Fruit fly (Drosophila melanogaster) whole organism, embryonic: Measurements from ENCODE around the gene Rpp14a.

ENCODE experiments used
- ATbp ChIP-seq: fragments of 200-800 bp; sonication (Bioruptor generic); optimal IDR thresholded peaks from 2 replicates; lab custom pipeline; 2017; ENCODE audit warnings: missing biosample characterization, mild to moderate bottlenecking, missing genetic modification characterization, missing genetic modification reagents
- Asciz ChIP-seq: fragments of 200-800 bp; sonication (Bioruptor generic); optimal IDR thresholded peaks from 2 replicates; lab custom pipeline; 2017; ENCODE audit warnings: missing biosample characterization, mild to moderate bottlenecking, missing genetic modification characterization, missing genetic modification reagents
- Awh ChIP-seq: fragments of 200-800 bp; sonication (Bioruptor generic); IDR thresholded peaks from 2 replicates; pipeline ENCODE4, ENCODE4 v1.3.6; 2022; ENCODE audit warnings: missing biosample characterization, missing genetic modification characterization
- B-H2 ChIP-seq: fragments of 200-800 bp; sonication (Bioruptor generic); optimal IDR thresholded peaks from 2 replicates; lab custom pipeline; 2018; ENCODE audit warnings: missing biosample characterization, mild to moderate bottlenecking, missing genetic modification characterization
- Bgb ChIP-seq: fragments of 200-800 bp; sonication (Bioruptor generic); IDR thresholded peaks from 2 replicates; pipeline ENCODE4 v1.3.6; 2022; ENCODE audit warnings: missing biosample characterization, missing genetic modification characterization; ENCODE audit not compliant: partially characterized antibody
- CG11695 ChIP-seq: fragments of 200-800 bp; sonication (Bioruptor generic); IDR thresholded peaks from 3 replicates; pipeline ENCODE4 v1.3.6; 2022; ENCODE audit warnings: missing biosample characterization, missing genetic modification characterization
- CG11696 ChIP-seq: fragments of 200-800 bp; sonication (Bioruptor generic); IDR thresholded peaks from 2 replicates; pipeline ENCODE4 v1.3.6; 2022; ENCODE audit warnings: missing biosample characterization, missing genetic modification characterization
- CG12769 ChIP-seq: fragments of 200-800 bp; sonication (Bioruptor generic); optimal IDR thresholded peaks from 2 replicates; lab custom pipeline; 2019; ENCODE audit warnings: missing biosample characterization, mild to moderate bottlenecking, missing genetic modification characterization, moderate library complexity
- CG13624 ChIP-seq: fragments of 200-800 bp; sonication (Bioruptor generic); optimal IDR thresholded peaks from 2 replicates; lab custom pipeline; 2016; ENCODE audit warnings: missing biosample characterization, missing genetic modification characterization
- CG14014 ChIP-seq: fragments of 200-800 bp; sonication (Bioruptor generic); IDR thresholded peaks from 2 replicates; pipeline ENCODE4 v1.3.6; 2022; ENCODE audit warnings: missing biosample characterization, missing genetic modification characterization
- CG14965 ChIP-seq: fragments of 200-800 bp; sonication (Bioruptor generic); optimal IDR thresholded peaks from 2 replicates; lab custom pipeline; 2016; ENCODE audit warnings: missing biosample characterization, missing genetic modification characterization, borderline replicate concordance
- CG1603 ChIP-seq: fragments of 200-800 bp; sonication (Bioruptor generic); optimal IDR thresholded peaks from 2 replicates; lab custom pipeline; 2019; ENCODE audit warnings: missing biosample characterization, mild to moderate bottlenecking, missing genetic modification characterization, moderate library complexity
- CG16813 ChIP-seq: fragments of 200-800 bp; sonication (Bioruptor generic); IDR thresholded peaks from 3 replicates; pipeline ENCODE4 v1.3.6; 2022; ENCODE audit warnings: missing biosample characterization, missing genetic modification characterization; ENCODE audit not compliant: partially characterized antibody
- CG17186 ChIP-seq: fragments of 200-800 bp; sonication (Bioruptor generic); optimal IDR thresholded peaks from 3 replicates; lab custom pipeline; 2017; ENCODE audit warnings: missing biosample characterization, missing genetic modification reagents, missing genetic modification characterization
- CG18011 ChIP-seq: fragments of 200-800 bp; sonication (Bioruptor generic); optimal IDR thresholded peaks from 2 replicates; lab custom pipeline; 2017; ENCODE audit warnings: missing biosample characterization, missing genetic modification characterization, mild to moderate bottlenecking, moderate library complexity, missing genotype
- CG2712 ChIP-seq: fragments of 200-800 bp; optimal IDR thresholded peaks from 3 replicates; lab custom pipeline; 2019; ENCODE audit warnings: missing biosample characterization, mild to moderate bottlenecking, missing genetic modification characterization, moderate library complexity
- CG31441 ChIP-seq: fragments of 200-800 bp; sonication (Bioruptor generic); IDR thresholded peaks from 2 replicates; pipeline ENCODE4 v1.3.6; 2022; ENCODE audit warnings: missing biosample characterization, missing genetic modification characterization
- CG34224 ChIP-seq: fragments of 200-800 bp; sonication (Bioruptor generic); IDR thresholded peaks from 3 replicates; pipeline ENCODE4 v1.3.6; 2022; ENCODE audit warnings: missing biosample characterization, missing genetic modification characterization; ENCODE audit not compliant: partially characterized antibody
- CG34422 ChIP-seq: fragments of 200-800 bp; sonication (Bioruptor generic); IDR thresholded peaks from 3 replicates; pipeline ENCODE4 v1.3.6; 2022; ENCODE audit warnings: missing biosample characterization, missing genetic modification characterization
- CG6254 ChIP-seq: fragments of 200-800 bp; sonication (Bioruptor generic); optimal IDR thresholded peaks from 3 replicates; lab custom pipeline; 2017; ENCODE audit warnings: mild to moderate bottlenecking, missing biosample characterization, missing genetic modification reagents, missing genetic modification characterization
- CG6683 ChIP-seq: fragments of 200-800 bp; sonication (Bioruptor generic); optimal IDR thresholded peaks from 2 replicates; lab custom pipeline; 2017; ENCODE audit warnings: missing biosample characterization, mild to moderate bottlenecking, missing genetic modification characterization, missing genetic modification reagents
- CG6813 ChIP-seq: fragments of 200-800 bp; sonication (Bioruptor generic); optimal IDR thresholded peaks from 2 replicates; lab custom pipeline; 2017; ENCODE audit warnings: missing biosample characterization, missing genetic modification characterization, mild to moderate bottlenecking, moderate library complexity, missing genetic modification reagents
- Doc3 ChIP-seq: fragments of 200-800 bp; sonication (Bioruptor generic); IDR thresholded peaks from 3 replicates; pipeline ENCODE4 v1.3.6; 2022; ENCODE audit warnings: missing biosample characterization, missing genetic modification characterization; ENCODE audit not compliant: partially characterized antibody
- Dp ChIP-seq: fragments of 200-800 bp; sonication (Bioruptor generic); optimal IDR thresholded peaks from 2 replicates; lab custom pipeline; 2018; ENCODE audit warnings: missing biosample characterization, mild to moderate bottlenecking, missing genetic modification characterization, moderate library complexity
- Dref ChIP-seq: fragments of 200-800 bp; sonication (Bioruptor generic); IDR thresholded peaks from 2 replicates; pipeline ENCODE4 v1.3.6; 2022; ENCODE audit warnings: missing biosample characterization, missing genetic modification characterization
- HLH3B ChIP-seq: fragments of 200-800 bp; sonication (Bioruptor generic); IDR thresholded peaks from 2 replicates; pipeline ENCODE4 v1.3.6; 2022; ENCODE audit warnings: missing biosample characterization, missing genetic modification characterization
- Hand ChIP-seq: fragments of 200-800 bp; sonication (Bioruptor generic); optimal IDR thresholded peaks from 2 replicates; lab custom pipeline; 2017; ENCODE audit warnings: mild to moderate bottlenecking, missing biosample characterization, missing genetic modification reagents, missing genetic modification characterization
- Hsf ChIP-seq: fragments of 200-800 bp; sonication (Bioruptor generic); optimal IDR thresholded peaks from 3 replicates; lab custom pipeline; 2016; ENCODE audit warnings: missing biosample characterization, missing genetic modification characterization
- Nf-YB ChIP-seq: fragments of 200-800 bp; sonication (Bioruptor generic); optimal IDR thresholded peaks from 3 replicates; lab custom pipeline; 2019; ENCODE audit warnings: missing biosample characterization, mild to moderate bottlenecking, missing genetic modification characterization, moderate library complexity
- Rx ChIP-seq: fragments of 200-800 bp; sonication (Bioruptor generic); IDR thresholded peaks from 2 replicates; pipeline ENCODE4 v1.3.6; 2022; ENCODE audit warnings: missing biosample characterization, missing genetic modification characterization
- Spps ChIP-seq: fragments of 200-800 bp; sonication (Bioruptor generic); optimal IDR thresholded peaks from 2 replicates; lab custom pipeline; 2018; ENCODE audit warnings: missing biosample characterization, mild to moderate bottlenecking, missing genetic modification characterization
- abd-A ChIP-seq: fragments of 200-800 bp; sonication (Bioruptor generic); optimal IDR thresholded peaks from 3 replicates; lab custom pipeline; 2019; ENCODE audit warnings: missing biosample characterization, mild to moderate bottlenecking, missing genetic modification characterization, moderate library complexity
- ac ChIP-seq: fragments of 200-800 bp; sonication (Bioruptor generic); optimal IDR thresholded peaks from 3 replicates; lab custom pipeline; 2017; ENCODE audit warnings: missing biosample characterization, mild to moderate bottlenecking, missing genetic modification characterization
- ato ChIP-seq: fragments of 200-800 bp; sonication (Bioruptor generic); IDR thresholded peaks from 2 replicates; pipeline ENCODE4 v1.3.6; 2022; ENCODE audit warnings: missing biosample characterization, missing genetic modification characterization; ENCODE audit not compliant: partially characterized antibody
- ewg ChIP-seq: fragments of 200-800 bp; sonication (Bioruptor generic); optimal IDR thresholded peaks from 3 replicates; lab custom pipeline; 2017; ENCODE audit warnings: mild to moderate bottlenecking, missing biosample characterization, missing genetic modification reagents, missing genetic modification characterization
- ftz-f1 ChIP-seq: fragments of 200-800 bp; sonication (Bioruptor generic); optimal IDR thresholded peaks from 2 replicates; lab custom pipeline; 2016; ENCODE audit warnings: missing biosample characterization, missing genetic modification characterization
- gcm ChIP-seq: fragments of 200-800 bp; sonication (Bioruptor generic); optimal IDR thresholded peaks from 2 replicates; lab custom pipeline; 2019; ENCODE audit warnings: missing biosample characterization, mild to moderate bottlenecking, missing genetic modification characterization, moderate library complexity
- gt ChIP-seq: fragments of 200-800 bp; sonication (Bioruptor generic); IDR thresholded peaks from 2 replicates; pipeline ENCODE4 v1.3.6; 2022; ENCODE audit warnings: missing biosample characterization, missing genetic modification characterization
- her ChIP-seq: fragments of 200-800 bp; sonication (Bioruptor generic); optimal IDR thresholded peaks from 2 replicates; lab custom pipeline; 2016; ENCODE audit warnings: missing biosample characterization, missing genetic modification characterization
- hkb ChIP-seq, 2 experiments: fragments of 200-800 bp in 1 of 2; fragments of >200 bp in 1 of 2; sonication (Bioruptor generic) in 1 of 2; IDR thresholded peaks in 1 of 2; optimal IDR thresholded peaks in 1 of 2; 2 replicates each; pipeline versions ENCODE4 v1.3.6 to Lab custom; 2017 to 2022; ENCODE audit warnings: missing biosample characterization in 1 of 2, missing genetic modification characterization in 1 of 2
- jumu ChIP-seq: fragments of 200-800 bp; sonication (Bioruptor generic); optimal IDR thresholded peaks from 3 replicates; lab custom pipeline; 2016; ENCODE audit warnings: missing biosample characterization, missing genetic modification characterization
- nom ChIP-seq: fragments of 200-800 bp; sonication (Bioruptor generic); optimal IDR thresholded peaks from 2 replicates; lab custom pipeline; 2017; ENCODE audit warnings: missing biosample characterization, missing genetic modification characterization, mild to moderate bottlenecking, moderate library complexity, missing genetic modification reagents
- odd ChIP-seq: fragments of 200-800 bp; sonication (Bioruptor generic); optimal IDR thresholded peaks from 2 replicates; lab custom pipeline; 2017; ENCODE audit warnings: missing biosample characterization, mild to moderate bottlenecking, missing genetic modification characterization
- pnt ChIP-seq: fragments of 200-800 bp; sonication (Bioruptor generic); optimal IDR thresholded peaks from 3 replicates; lab custom pipeline; 2016; ENCODE audit warnings: missing biosample characterization, missing genetic modification characterization
- so ChIP-seq: fragments of 200-800 bp; sonication (Bioruptor generic); IDR thresholded peaks from 3 replicates; pipeline ENCODE4 v1.3.6; 2022; ENCODE audit warnings: missing biosample characterization, missing genetic modification characterization
- ssp ChIP-seq: fragments of 200-800 bp; sonication (Bioruptor generic); IDR thresholded peaks from 2 replicates; pipeline ENCODE4 v1.3.6; 2022; ENCODE audit warnings: missing biosample characterization, missing genetic modification characterization

Gene Rpp14a

DNA sequence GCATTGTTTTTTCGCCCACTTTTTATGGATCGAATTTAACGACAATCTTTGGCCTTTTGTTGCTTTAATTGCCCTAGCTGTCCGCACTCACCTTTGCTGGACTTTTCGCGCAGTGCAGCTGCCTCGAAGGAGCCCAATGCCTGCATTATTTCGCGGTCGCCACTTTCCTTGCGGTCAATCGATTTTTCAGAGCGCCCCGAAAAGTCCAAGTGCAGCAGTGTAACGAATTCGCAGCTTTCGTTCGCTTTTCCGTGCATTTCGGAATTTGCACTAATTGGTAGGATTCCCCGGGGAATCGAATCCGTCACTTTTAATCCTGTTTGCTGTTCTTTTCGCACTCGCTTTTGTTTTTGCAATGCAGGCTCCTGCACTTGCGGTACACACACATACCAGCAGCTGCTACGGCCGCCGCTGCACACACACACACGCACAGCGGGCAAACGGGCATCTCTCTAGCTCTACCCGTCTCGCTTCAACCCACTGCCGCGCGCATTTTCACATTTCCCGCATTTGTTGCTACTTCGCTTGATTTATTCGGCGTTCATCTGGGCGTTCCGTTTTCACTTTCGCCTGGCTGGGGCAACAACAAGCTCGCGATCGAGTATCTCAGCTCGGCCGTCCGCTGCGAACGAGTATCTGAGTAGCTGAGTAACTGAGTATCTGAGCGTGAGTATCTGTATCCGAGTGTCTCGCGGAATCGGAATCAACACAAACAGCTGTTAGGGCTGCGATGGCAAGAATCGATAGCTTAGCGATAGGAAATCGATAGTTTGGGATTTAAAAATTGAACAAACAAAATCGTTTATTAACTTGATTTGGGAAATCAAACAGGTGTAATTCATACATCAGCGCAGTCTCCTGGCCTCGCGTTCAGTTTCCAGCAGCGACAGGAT is 34.9 kb upstream of the Rpp14a start, which contains the start of gene Mgat2 (continued):
- no peak for TF ChIP-seq ftz-f1 (GFP tag; lab: Kevin White, UChicago)
- TF ChIP-seq Spps (tag; lab: Kevin White, UChicago), result peak; percentile 63
- peak; percentile 65 for TF ChIP-seq nom (GFP tag; lab: Kevin White, UChicago)
- TF ChIP-seq CG12769 (tag; lab: Kevin White, UChicago), result peak; percentile 95
- peak; percentile 51 for TF ChIP-seq ac
- peak; percentile 79 for TF ChIP-seq CG16813 (GFP tag; lab: Robert Waterston, UW)
- TF ChIP-seq B-H2 (GFP tag; lab: Kevin White, UChicago), result peak; percentile 41
- peak; percentile 34; the same call in 2 of the 3 replicates for TF ChIP-seq so (GFP tag; lab: Robert Waterston, UW)
- no peak for TF ChIP-seq hkb (optimal IDR thresholded peaks at IDR 0.05; lab: Kevin White, UChicago)
- peak; percentile 60; the same call in 1 of the 2 replicates for TF ChIP-seq hkb (GFP tag; IDR thresholded peaks at IDR 0.05; lab: Robert Waterston, UW)
- no peak for TF ChIP-seq HLH3B
- TF ChIP-seq Hand (GFP tag; lab: Kevin White, UChicago), result peak; percentile 31
- peak; percentile 77 for TF ChIP-seq Dref (GFP tag; lab: Robert Waterston, UW)
- peak; percentile 10 for TF ChIP-seq CG6683 (GFP tag; lab: Kevin White, UChicago)
- peak; percentile 96 for TF ChIP-seq abd-A (tag; lab: Kevin White, UChicago)
- peak; percentile 64; the same call in 1 of the 2 replicates for TF ChIP-seq ato (GFP tag; lab: Robert Waterston, UW)
- peak; percentile 79 for TF ChIP-seq Dp (GFP tag; lab: Kevin White, UChicago)
- 0 out of 2 replicates have a peak, but pooled peaks have one; percentile 20 for TF ChIP-seq Rx (GFP tag; lab: Robert Waterston, UW)
- peak; percentile 33; the same call in 1 of the 2 replicates for TF ChIP-seq gt (GFP tag; lab: Robert Waterston, UW)
- peak; percentile 97 for TF ChIP-seq gcm (GFP tag; lab: Kevin White, UChicago)
- TF ChIP-seq CG17186 (GFP tag; lab: Kevin White, UChicago), result peak; percentile 24
- TF ChIP-seq CG13624 (GFP tag; lab: Kevin White, UChicago), result peak; percentile 11
- TF ChIP-seq Hsf (GFP tag; lab: Kevin White, UChicago), result no peak
- TF ChIP-seq CG31441 (GFP tag; lab: Robert Waterston, UW), result peak; percentile 48; the same call in 1 of the 2 replicates
- TF ChIP-seq Asciz (GFP tag; lab: Kevin White, UChicago), result no peak
- TF ChIP-seq CG11695 (GFP tag; lab: Robert Waterston, UW), result peak; percentile 30; the same call in 1 of the 3 replicates
- peak; percentile 69 for TF ChIP-seq odd (GFP tag; lab: Kevin White, UChicago)
- TF ChIP-seq CG6813 (GFP tag; lab: Kevin White, UChicago), result peak; percentile 55
- no peak for TF ChIP-seq CG14014 (GFP tag; lab: Robert Waterston, UW)
- TF ChIP-seq CG34224 (GFP tag; lab: Robert Waterston, UW), result peak; percentile 97
- TF ChIP-seq ssp (GFP tag; lab: Robert Waterston, UW), result no peak
- peak; percentile 1 for TF ChIP-seq ATbp (GFP tag; lab: Kevin White, UChicago)
- TF ChIP-seq Nf-YB (GFP tag; lab: Kevin White, UChicago), result peak; percentile 57
- TF ChIP-seq CG1603 (tag; lab: Kevin White, UChicago), result peak; percentile 44
- peak; percentile 63 for TF ChIP-seq CG6254 (GFP tag; lab: Kevin White, UChicago)
- 0 out of 2 replicates have a peak, but pooled peaks have one; percentile 7 for TF ChIP-seq CG11696
- peak; percentile 67; the same call in 1 of the 2 replicates for TF ChIP-seq Awh
- no peak for TF ChIP-seq jumu (GFP tag; lab: Kevin White, UChicago)
- peak; percentile 81 for TF ChIP-seq Bgb (GFP tag; lab: Robert Waterston, UW)
- peak; percentile 75 for TF ChIP-seq her (GFP tag; lab: Kevin White, UChicago)
- no peak for TF ChIP-seq CG18011 (GFP tag; lab: Kevin White, UChicago)
- TF ChIP-seq CG34422 (GFP tag; lab: Robert Waterston, UW), result peak; percentile 79; the same call in 1 of the 3 replicates
- TF ChIP-seq pnt, result no peak
- peak; percentile 94 for TF ChIP-seq Doc3 (GFP tag; lab: Robert Waterston, UW)
- TF ChIP-seq CG2712 (tag; lab: Kevin White, UChicago), result peak; percentile 61
- no peak for TF ChIP-seq ewg (GFP tag; lab: Kevin White, UChicago)
- TF ChIP-seq CG14965 (GFP tag; lab: Kevin White, UChicago), result peak; percentile 15
